Worm (Caenorhabditis elegans) whole organism, L4/young adult: ENCODE data around the gene H23L24.4.

Source experiments
- W03F9.2 ChIP-seq: fragments of 150-350 bp; optimal IDR thresholded peaks from 2 replicates; lab custom pipeline; 2014; ENCODE audit warnings: missing biosample characterization, missing genetic modification characterization
- dao-5 ChIP-seq: sonication (generic microtip); optimal IDR thresholded peaks from 2 replicates; lab custom pipeline; 2016; ENCODE audit warnings: missing genotype, missing genetic modification characterization, moderate library complexity, missing compliant biosample characterization

ce11 chrIV:8739294-8739693, 33.9 kb upstream of the H23L24.4 start, which contains the start of gene F21D5.5:
- TF ChIP-seq dao-5 (tag; lab: Kevin White, UChicago) (no peak), W03F9.2 (no peak)
